Fruit fly (Drosophila melanogaster) whole organism, embryonic: ENCODE measurements around the gene Rab19.

Experiments used
- ATbp ChIP-seq: fragments of 200-800 bp; sonication (Bioruptor generic); optimal IDR thresholded peaks from 2 replicates; lab custom pipeline; 2017; ENCODE audit warnings: missing biosample characterization, mild to moderate bottlenecking, missing genetic modification characterization, missing genetic modification reagents
- Abd-B ChIP-seq: fragments of 200-800 bp; sonication (Bioruptor generic); optimal IDR thresholded peaks from 2 replicates; lab custom pipeline; 2018; ENCODE audit warnings: missing biosample characterization, mild to moderate bottlenecking, missing genetic modification characterization, moderate library complexity
- Aef1 ChIP-seq: fragments of 200-800 bp; sonication (Bioruptor generic); IDR thresholded peaks from 3 replicates; pipeline ENCODE4 v1.3.6; 2022; ENCODE audit warnings: missing biosample characterization, missing genetic modification characterization
- BEAF-32 ChIP-seq: fragments of 200-800 bp; sonication (Bioruptor generic); optimal IDR thresholded peaks from 3 replicates; lab custom pipeline; 2017; ENCODE audit warnings: missing biosample characterization, missing genetic modification characterization, mild to moderate bottlenecking, moderate library complexity, missing genetic modification reagents
- CG10321 ChIP-seq: fragments of 200-800 bp; sonication (Bioruptor generic); IDR thresholded peaks from 2 replicates; pipeline ENCODE4 v1.3.6; 2022; ENCODE audit warnings: missing biosample characterization, missing genetic modification characterization
- CG10654 ChIP-seq: fragments of 200-800 bp; sonication (Bioruptor generic); optimal IDR thresholded peaks from 2 replicates; lab custom pipeline; 2016; ENCODE audit warnings: missing biosample characterization, missing genetic modification characterization
- CG12391 ChIP-seq: fragments of 200-800 bp; sonication (Bioruptor generic); optimal IDR thresholded peaks from 3 replicates; lab custom pipeline; 2018; ENCODE audit warnings: missing biosample characterization, mild to moderate bottlenecking, missing genetic modification characterization, moderate library complexity
- CG12744 ChIP-seq: fragments of 200-800 bp; sonication (Bioruptor generic); optimal IDR thresholded peaks from 2 replicates; lab custom pipeline; 2016; ENCODE audit warnings: missing biosample characterization, missing genetic modification characterization
- CG14710 ChIP-seq: fragments of 200-800 bp; sonication (Bioruptor generic); optimal IDR thresholded peaks from 3 replicates; lab custom pipeline; 2019; ENCODE audit warnings: missing biosample characterization, mild to moderate bottlenecking, missing genetic modification characterization, moderate library complexity
- CG14965 ChIP-seq: fragments of 200-800 bp; sonication (Bioruptor generic); optimal IDR thresholded peaks from 2 replicates; lab custom pipeline; 2016; ENCODE audit warnings: missing biosample characterization, missing genetic modification characterization, borderline replicate concordance
- CG15269 ChIP-seq: fragments of 200-800 bp; sonication (Bioruptor generic); optimal IDR thresholded peaks from 2 replicates; lab custom pipeline; 2018; ENCODE audit warnings: missing biosample characterization, mild to moderate bottlenecking, missing genetic modification characterization, moderate library complexity
- CG15479 ChIP-seq: fragments of 200-800 bp; sonication (Bioruptor generic); optimal IDR thresholded peaks from 3 replicates; lab custom pipeline; 2019; ENCODE audit warnings: missing biosample characterization, mild to moderate bottlenecking, missing genetic modification characterization, moderate library complexity
- CG1647 ChIP-seq: fragments of 200-800 bp; sonication (Bioruptor generic); optimal IDR thresholded peaks from 3 replicates; lab custom pipeline; 2016; ENCODE audit warnings: missing biosample characterization, missing genetic modification characterization
- CG16813 ChIP-seq: fragments of 200-800 bp; sonication (Bioruptor generic); IDR thresholded peaks from 3 replicates; pipeline ENCODE4 v1.3.6; 2022; ENCODE audit warnings: missing biosample characterization, missing genetic modification characterization; ENCODE audit not compliant: partially characterized antibody
- CG17802 ChIP-seq: fragments of 200-800 bp; sonication (Bioruptor generic); optimal IDR thresholded peaks from 2 replicates; lab custom pipeline; 2018; ENCODE audit warnings: missing biosample characterization, mild to moderate bottlenecking, missing genetic modification characterization, moderate library complexity
- CG18262 ChIP-seq: fragments of 200-800 bp; optimal IDR thresholded peaks from 3 replicates; lab custom pipeline; 2019; ENCODE audit warnings: missing biosample characterization, mild to moderate bottlenecking, missing genetic modification characterization, moderate library complexity
- CG18599 ChIP-seq: fragments of 200-800 bp; sonication (Bioruptor generic); optimal IDR thresholded peaks from 3 replicates; lab custom pipeline; 2017; ENCODE audit warnings: missing biosample characterization, missing genetic modification characterization, mild to moderate bottlenecking, moderate library complexity, missing genetic modification reagents
- CG30403 ChIP-seq: fragments of 200-800 bp; sonication (Bioruptor generic); optimal IDR thresholded peaks from 3 replicates; lab custom pipeline; 2016; ENCODE audit warnings: missing biosample characterization, missing genetic modification characterization
- CG31365 ChIP-seq: fragments of 200-800 bp; sonication (Bioruptor generic); optimal IDR thresholded peaks from 2 replicates; lab custom pipeline; 2018; ENCODE audit warnings: missing biosample characterization, mild to moderate bottlenecking, missing genetic modification characterization
- CG33557 ChIP-seq: fragments of 200-800 bp; sonication (Bioruptor generic); optimal IDR thresholded peaks from 2 replicates; lab custom pipeline; 2019; ENCODE audit warnings: missing biosample characterization, mild to moderate bottlenecking, missing genetic modification characterization, moderate library complexity
- CG3995 ChIP-seq: fragments of 200-800 bp; sonication (Bioruptor generic); optimal IDR thresholded peaks from 3 replicates; lab custom pipeline; 2016; ENCODE audit warnings: missing biosample characterization, missing genetic modification characterization
- CG4707 ChIP-seq: fragments of 200-800 bp; sonication (Bioruptor generic); optimal IDR thresholded peaks from 2 replicates; lab custom pipeline; 2018; ENCODE audit warnings: missing biosample characterization, mild to moderate bottlenecking, missing genetic modification characterization, moderate library complexity
- CG4730 ChIP-seq: fragments of 200-800 bp; sonication (Bioruptor generic); IDR thresholded peaks from 2 replicates; pipeline ENCODE4 v1.3.6; 2022; ENCODE audit warnings: missing biosample characterization, missing genetic modification characterization
- CG6654 ChIP-seq: fragments of 200-800 bp; sonication (Bioruptor generic); optimal IDR thresholded peaks from 2 replicates; lab custom pipeline; 2017; ENCODE audit warnings: missing biosample characterization, mild to moderate bottlenecking, missing genetic modification characterization
- CG6813 ChIP-seq: fragments of 200-800 bp; sonication (Bioruptor generic); optimal IDR thresholded peaks from 2 replicates; lab custom pipeline; 2017; ENCODE audit warnings: missing biosample characterization, missing genetic modification characterization, mild to moderate bottlenecking, moderate library complexity, missing genetic modification reagents
- CG7963 ChIP-seq: fragments of 200-800 bp; sonication (Bioruptor generic); IDR thresholded peaks from 3 replicates; pipeline ENCODE4 v1.3.6; 2022; ENCODE audit warnings: missing biosample characterization, missing genetic modification characterization; ENCODE audit not compliant: partially characterized antibody
- Camta ChIP-seq: fragments of 200-800 bp; sonication (Bioruptor generic); optimal IDR thresholded peaks from 2 replicates; lab custom pipeline; 2016; ENCODE audit warnings: missing biosample characterization, missing genetic modification characterization
- Dll ChIP-seq: fragments of 200-800 bp; sonication (Bioruptor generic); IDR thresholded peaks from 4 replicates; pipeline ENCODE4 v1.3.6; 2022; ENCODE audit warnings: missing biosample characterization, missing genetic modification characterization; ENCODE audit not compliant: partially characterized antibody
- Hr78 ChIP-seq, 2 experiments: fragments of 200-800 bp in 1 of 2; fragments of >200 bp in 1 of 2; sonication (Bioruptor generic) in 1 of 2; optimal IDR thresholded peaks; 2 replicates each; lab custom pipeline; 2017 to 2019; ENCODE audit warnings: missing biosample characterization in 2 of 2, missing genetic modification characterization in 2 of 2, mild to moderate bottlenecking in 1 of 2, moderate library complexity in 1 of 2
- Med ChIP-seq: fragments of 200-800 bp; sonication (Bioruptor generic); peaks from one replicate; lab custom pipeline; 2016; ENCODE audit warnings: missing biosample characterization, missing genetic modification characterization, mild to moderate bottlenecking, inconsistent platforms, moderate library complexity
- Sry-β ChIP-seq: fragments of 200-800 bp; sonication (Bioruptor generic); optimal IDR thresholded peaks from 2 replicates; lab custom pipeline; 2018; ENCODE audit warnings: missing biosample characterization, mild to moderate bottlenecking, missing genetic modification characterization, moderate library complexity
- al ChIP-seq: fragments of 200-800 bp; sonication (Bioruptor generic); IDR thresholded peaks from 2 replicates; pipeline ENCODE4 v1.3.6; 2022; ENCODE audit warnings: missing biosample characterization, missing genetic modification characterization
- danr ChIP-seq: fragments of 200-800 bp; sonication (Bioruptor generic); IDR thresholded peaks from 2 replicates; pipeline ENCODE4 v1.3.6; 2022; ENCODE audit warnings: missing biosample characterization, missing genetic modification characterization
- disco-r ChIP-seq: fragments of 200-800 bp; sonication (Bioruptor generic); optimal IDR thresholded peaks from 2 replicates; lab custom pipeline; 2016; ENCODE audit warnings: missing biosample characterization, missing genetic modification characterization
- dmrt11E ChIP-seq: fragments of 200-800 bp; sonication (Bioruptor generic); optimal IDR thresholded peaks from 3 replicates; lab custom pipeline; 2018; ENCODE audit warnings: missing biosample characterization, mild to moderate bottlenecking, missing genetic modification characterization, moderate library complexity
- dmrt99B ChIP-seq: fragments of 200-800 bp; sonication (Bioruptor generic); optimal IDR thresholded peaks from 2 replicates; lab custom pipeline; 2018; ENCODE audit warnings: missing biosample characterization, mild to moderate bottlenecking, missing genetic modification characterization, moderate library complexity
- fd96Cb ChIP-seq: fragments of 200-800 bp; sonication (Bioruptor generic); optimal IDR thresholded peaks from 2 replicates; lab custom pipeline; 2018; ENCODE audit warnings: missing biosample characterization, mild to moderate bottlenecking, missing genetic modification characterization, moderate library complexity
- ind ChIP-seq: fragments of 200-800 bp; sonication (Bioruptor generic); optimal IDR thresholded peaks from 3 replicates; lab custom pipeline; 2016; ENCODE audit warnings: missing biosample characterization, missing genetic modification characterization
- onecut ChIP-seq: fragments of 200-800 bp; sonication (Bioruptor generic); IDR thresholded peaks from 2 replicates; pipeline ENCODE4 v1.3.6; 2022; ENCODE audit warnings: missing biosample characterization, missing genetic modification characterization
- pb ChIP-seq: fragments of 200-800 bp; sonication (Bioruptor generic); optimal IDR thresholded peaks from 3 replicates; lab custom pipeline; 2016; ENCODE audit warnings: missing biosample characterization, missing genetic modification characterization
- pho ChIP-seq: fragments of 200-800 bp; sonication (Bioruptor generic); optimal IDR thresholded peaks from 2 replicates; lab custom pipeline; 2016; ENCODE audit warnings: missing biosample characterization, missing genetic modification characterization
- prd ChIP-seq, 3 experiments: fragments of >200 bp in 2 of 3; fragments of 200-800 bp in 1 of 3; sonication (Bioruptor generic) in 1 of 3; optimal IDR thresholded peaks in 2 of 3; IDR thresholded peaks in 1 of 3; 2 replicates in 2 of 3; 3 replicates in 1 of 3; pipeline versions ENCODE4 v1.3.6 to Lab custom; 2017 to 2022; ENCODE audit warnings: missing biosample characterization in 1 of 3, missing genetic modification characterization in 1 of 3
- ranshi ChIP-seq: fragments of 200-800 bp; sonication (Bioruptor generic); IDR thresholded peaks from 2 replicates; pipeline ENCODE4 v1.3.6; 2022; ENCODE audit warnings: missing biosample characterization, missing genetic modification characterization
- ro ChIP-seq: fragments of 200-800 bp; sonication (Bioruptor generic); IDR thresholded peaks from 2 replicates; pipeline ENCODE4 v1.3.6; 2022; ENCODE audit warnings: missing biosample characterization, missing genetic modification characterization
- salm ChIP-seq: fragments of 200-800 bp; sonication (Bioruptor generic); optimal IDR thresholded peaks from 2 replicates; lab custom pipeline; 2018; ENCODE audit warnings: missing biosample characterization, mild to moderate bottlenecking, missing genetic modification characterization
- slou ChIP-seq: fragments of 200-800 bp; sonication (Bioruptor generic); optimal IDR thresholded peaks from 3 replicates; lab custom pipeline; 2016; ENCODE audit warnings: missing biosample characterization, missing genetic modification characterization
- slp2 ChIP-seq: fragments of 200-800 bp; sonication (Bioruptor generic); optimal IDR thresholded peaks from 2 replicates; lab custom pipeline; 2016; ENCODE audit warnings: missing biosample characterization, missing genetic modification characterization

The Rab19 gene

dm6 chr3L:8289336-8290258 is 7.2 kb upstream of the Rab19 start, which contains the start of gene cert (continued):
- TF ChIP-seq CG12391 (tag; lab: Kevin White, UChicago): peak; percentile 36
- TF ChIP-seq CG4730 (GFP tag; lab: Robert Waterston, UW): no peak
- TF ChIP-seq CG3995 (GFP tag; lab: Kevin White, UChicago): peak; percentile 37
- no peak for TF ChIP-seq CG17802
- TF ChIP-seq CG15479 (GFP tag; lab: Kevin White, UChicago): no peak
- TF ChIP-seq CG10321: no peak
- no peak for TF ChIP-seq ranshi (GFP tag; lab: Robert Waterston, UW)
- TF ChIP-seq Abd-B (GFP tag; lab: Kevin White, UChicago): peak; percentile 16
- peak; percentile 92 for TF ChIP-seq Dll (GFP tag; lab: Robert Waterston, UW)
- TF ChIP-seq salm: no peak
- no peak for TF ChIP-seq onecut
- TF ChIP-seq dmrt99B (tag; lab: Kevin White, UChicago): no peak
- no peak for TF ChIP-seq CG12744 (GFP tag; lab: Kevin White, UChicago)
- TF ChIP-seq CG7963: peak; percentile 81
- TF ChIP-seq BEAF-32: peak; percentile 93
- no peak for TF ChIP-seq CG31365 (tag; lab: Kevin White, UChicago)
- TF ChIP-seq slp2 (GFP tag; lab: Kevin White, UChicago): no peak
- peak in 1 of 2 experiments; percentile 76 for TF ChIP-seq Hr78 (GFP tag; optimal IDR thresholded peaks at IDR 0.05; lab: Kevin White, UChicago)
- TF ChIP-seq CG18599: no peak
- TF ChIP-seq CG14965 (GFP tag; lab: Kevin White, UChicago): no peak
- no peak for TF ChIP-seq Camta (GFP tag; lab: Kevin White, UChicago)
- TF ChIP-seq CG4707 (GFP tag; lab: Kevin White, UChicago): no peak
- no peak for TF ChIP-seq CG1647
- TF ChIP-seq danr (GFP tag; lab: Robert Waterston, UW): no peak
- no peak for TF ChIP-seq fd96Cb (tag; lab: Kevin White, UChicago)
- TF ChIP-seq Sry-β (GFP tag; lab: Kevin White, UChicago): no peak
- no peak for TF ChIP-seq ro (GFP tag; lab: Robert Waterston, UW)
- peak; percentile 89 for TF ChIP-seq CG16813 (GFP tag; lab: Robert Waterston, UW)
- TF ChIP-seq ATbp (GFP tag; lab: Kevin White, UChicago): no peak
- TF ChIP-seq al (GFP tag; lab: Robert Waterston, UW): no peak
- no peak for TF ChIP-seq CG18262
- TF ChIP-seq dmrt11E: no peak
- TF ChIP-seq CG6813: peak; percentile 38
- TF ChIP-seq CG14710 (tag; lab: Kevin White, UChicago): peak; percentile 99
- peak; percentile 45 for TF ChIP-seq pho
- no peak for TF ChIP-seq CG15269 (tag; lab: Kevin White, UChicago)
- TF ChIP-seq Med: peak; percentile 81
- no peak for TF ChIP-seq disco-r
- no peak for TF ChIP-seq CG33557
- no peak for TF ChIP-seq prd (optimal IDR thresholded peaks at IDR 0.05; lab: Kevin White, UChicago)
- TF ChIP-seq prd (GFP tag; IDR thresholded peaks at IDR 0.05; lab: Robert Waterston, UW): 0 out of 3 replicates have a peak, but pooled peaks have one; percentile 11
- TF ChIP-seq CG6654 (GFP tag; lab: Kevin White, UChicago): no peak
- TF ChIP-seq CG10654 (GFP tag; lab: Kevin White, UChicago): no peak
- TF ChIP-seq Aef1 (GFP tag; lab: Robert Waterston, UW): no peak
- no peak for TF ChIP-seq slou (GFP tag; lab: Kevin White, UChicago)
- TF ChIP-seq ind (GFP tag; lab: Kevin White, UChicago): peak; percentile 10
- TF ChIP-seq pb (GFP tag; lab: Kevin White, UChicago): no peak
- TF ChIP-seq CG30403 (GFP tag; lab: Kevin White, UChicago): peak; percentile 47
